Worm (Caenorhabditis elegans) whole organism, midembryonic: ENCODE results near the gene C11G10.1.

Experiments
- T22C8.4 ChIP-seq: fragments of 200-800 bp; sonication (Bioruptor generic); IDR thresholded peaks from 2 replicates; pipeline ENCODE4 v1.3.6; 2022; ENCODE audit warnings: missing genetic modification characterization, missing compliant biosample characterization
- cog-1 ChIP-seq: sonication (generic microtip); optimal IDR thresholded peaks from 2 replicates; lab custom pipeline; 2016; ENCODE audit warnings: missing genetic modification characterization, missing compliant biosample characterization
- flt-1 ChIP-seq: fragments of 200-800 bp; sonication (Bioruptor generic); IDR thresholded peaks from 2 replicates; pipeline ENCODE4 v1.3.6; 2022; ENCODE audit warnings: missing genetic modification characterization, missing compliant biosample characterization
- klf-2 ChIP-seq: fragments of 200-800 bp; sonication (Bioruptor generic); conservative IDR thresholded peaks from 2 replicates; pipeline ENCODE4 v1.3.6; 2022; ENCODE audit warnings: missing genetic modification reagents, missing genetic modification characterization, missing compliant biosample characterization
- med-1 ChIP-seq: sonication (generic microtip); optimal IDR thresholded peaks from 2 replicates; lab custom pipeline; 2017; ENCODE audit warnings: missing genetic modification characterization, mild to moderate bottlenecking, missing compliant biosample characterization, antibody characterized with exemption, missing genetic modification reagents; ENCODE audit not compliant: insufficient read depth
- ref-1 ChIP-seq: fragments of 200-800 bp; sonication (Bioruptor generic); conservative IDR thresholded peaks from 2 replicates; pipeline ENCODE4 v1.3.6; 2022; ENCODE audit warnings: missing genetic modification reagents, missing genetic modification characterization, missing compliant biosample characterization
- tab-1 ChIP-seq: fragments of 200-800 bp; sonication (Bioruptor generic); IDR thresholded peaks from 2 replicates; pipeline ENCODE4 v1.3.6; 2022; ENCODE audit warnings: missing genetic modification characterization, missing compliant biosample characterization
- ztf-23 ChIP-seq: fragments of 200-800 bp; sonication (Bioruptor generic); IDR thresholded peaks from 2 replicates; pipeline ENCODE4 v1.3.6; 2022; ENCODE audit warnings: missing genetic modification reagents, missing genetic modification characterization, missing compliant biosample characterization
- ztf-29 ChIP-seq: fragments of 200-800 bp; sonication (Bioruptor generic); IDR thresholded peaks from 2 replicates; pipeline ENCODE4 v1.3.6; 2022; ENCODE audit warnings: missing genetic modification reagents, missing genetic modification characterization, missing compliant biosample characterization

The C11G10.1 gene

ce11 chrX:15133180-15133579 lies 25.4 kb downstream of the C11G10.1 start:
- TF ChIP-seq ztf-23 (GFP tag; lab: Robert Waterston, UW) (no peak), tab-1 (GFP tag; lab: Robert Waterston, UW) (no peak), ref-1 (GFP tag; lab: Robert Waterston, UW) (no peak), med-1 (no peak), klf-2 (GFP tag; lab: Robert Waterston, UW) (no peak), flt-1 (no peak), T22C8.4 (GFP tag; lab: Robert Waterston, UW) (no peak), cog-1 (no peak)

ce11 chrX:15132073-15132472 lies 26.5 kb downstream of the C11G10.1 start:
- TF ChIP-seq T22C8.4 (GFP tag; lab: Robert Waterston, UW): no peak
- no peak for TF ChIP-seq tab-1 (GFP tag; lab: Robert Waterston, UW)
- no peak for TF ChIP-seq klf-2 (GFP tag; lab: Robert Waterston, UW)
- TF ChIP-seq cog-1: no peak
- TF ChIP-seq ztf-23 (GFP tag; lab: Robert Waterston, UW): no peak
- no peak for TF ChIP-seq med-1
- TF ChIP-seq ref-1 (GFP tag; lab: Robert Waterston, UW): no peak
- no peak for TF ChIP-seq ztf-29 (GFP tag; lab: Robert Waterston, UW)
- no peak for TF ChIP-seq flt-1

DNA sequence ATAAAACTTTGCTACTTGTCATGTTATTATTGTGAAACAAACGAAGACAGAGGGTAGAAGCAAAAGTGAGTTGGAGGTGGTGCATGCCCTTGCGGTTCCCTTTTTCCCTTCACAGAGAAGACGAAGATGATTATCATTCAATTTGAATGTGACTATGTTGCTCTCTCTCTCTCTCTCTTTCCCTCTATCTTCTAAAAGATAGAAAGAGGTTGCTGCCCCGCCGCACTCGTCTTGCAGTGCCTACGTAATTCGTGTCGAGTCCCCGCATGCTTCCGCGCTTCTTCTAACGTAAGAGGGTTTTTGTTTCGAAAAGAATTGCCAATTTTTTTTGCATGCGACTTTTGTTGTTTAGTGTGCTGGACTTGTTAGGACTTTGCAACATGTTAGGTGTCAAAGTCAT lies 30.4 kb downstream of the C11G10.1 start:
- TF ChIP-seq flt-1: no peak
- no peak for TF ChIP-seq cog-1
- no peak for TF ChIP-seq ztf-29 (GFP tag; lab: Robert Waterston, UW)
- no peak for TF ChIP-seq ref-1 (GFP tag; lab: Robert Waterston, UW)
- no peak for TF ChIP-seq ztf-23 (GFP tag; lab: Robert Waterston, UW)
- TF ChIP-seq klf-2 (GFP tag; lab: Robert Waterston, UW): no peak
- TF ChIP-seq T22C8.4 (GFP tag; lab: Robert Waterston, UW): no peak
- TF ChIP-seq tab-1 (GFP tag; lab: Robert Waterston, UW): no peak
- no peak for TF ChIP-seq med-1

DNA sequence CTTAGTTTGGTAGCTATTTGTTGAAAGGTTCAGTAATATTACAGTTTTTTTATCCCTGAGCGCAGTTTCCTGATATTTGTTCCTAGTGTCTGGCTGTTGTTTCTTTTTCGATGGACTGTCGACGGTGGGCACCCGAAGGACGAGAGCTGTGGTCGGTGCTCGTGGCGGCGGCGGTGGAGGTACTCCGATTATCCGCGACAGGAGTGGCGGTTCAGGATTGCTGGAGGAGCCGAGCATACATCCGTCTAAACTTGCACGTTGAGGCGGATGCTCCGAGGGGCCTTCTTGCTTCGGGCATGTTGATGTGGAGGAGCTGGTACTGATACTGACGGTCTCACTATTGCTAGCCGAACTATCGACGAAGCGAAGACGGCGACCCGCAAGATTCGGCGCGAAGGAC lies 31.2 kb downstream of the C11G10.1 start:
- TF ChIP-seq tab-1 (GFP tag; lab: Robert Waterston, UW) (0 out of 2 replicates have a peak, but pooled peaks have one; percentile 43), ref-1 (GFP tag; lab: Robert Waterston, UW) (no peak)

ce11 chrX:15126736-15127135 lies 31.8 kb downstream of the C11G10.1 start:
- TF ChIP-seq klf-2 (GFP tag; lab: Robert Waterston, UW): no peak
- TF ChIP-seq T22C8.4 (GFP tag; lab: Robert Waterston, UW): no peak
- no peak for TF ChIP-seq med-1
- no peak for TF ChIP-seq tab-1 (GFP tag; lab: Robert Waterston, UW)
- no peak for TF ChIP-seq ref-1 (GFP tag; lab: Robert Waterston, UW)

DNA sequence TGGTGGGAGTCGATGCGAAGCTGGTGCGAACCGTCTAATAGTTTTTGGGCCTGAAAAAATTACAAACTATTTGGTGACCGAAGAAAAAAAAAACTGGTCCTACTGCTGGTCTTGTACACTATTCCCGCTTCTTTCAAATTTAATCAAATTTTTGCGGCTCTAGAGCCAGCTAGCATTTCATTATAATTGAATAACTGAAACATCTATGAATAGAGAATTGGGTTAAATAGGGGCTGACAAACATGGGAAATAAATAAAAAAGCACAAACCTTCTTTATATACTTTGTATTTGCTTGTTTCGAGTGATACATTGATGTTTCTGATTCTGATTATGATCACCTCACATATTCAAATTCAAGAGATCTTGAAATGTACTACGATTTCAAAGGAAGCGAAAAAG lies 33.4 kb downstream of the C11G10.1 start:
- TF ChIP-seq T22C8.4 (GFP tag; lab: Robert Waterston, UW) (no peak), klf-2 (GFP tag; lab: Robert Waterston, UW) (no peak), tab-1 (GFP tag; lab: Robert Waterston, UW) (no peak), med-1 (no peak), ref-1 (GFP tag; lab: Robert Waterston, UW) (no peak), ztf-29 (GFP tag; lab: Robert Waterston, UW) (no peak), cog-1 (no peak), ztf-23 (GFP tag; lab: Robert Waterston, UW) (no peak)

- no peak for TF ChIP-seq T22C8.4 (GFP tag; lab: Robert Waterston, UW)
- no peak for TF ChIP-seq klf-2 (GFP tag; lab: Robert Waterston, UW)
- TF ChIP-seq med-1: no peak
- no peak for TF ChIP-seq flt-1
- TF ChIP-seq ztf-23 (GFP tag; lab: Robert Waterston, UW): no peak
- TF ChIP-seq ref-1 (GFP tag; lab: Robert Waterston, UW): no peak
- no peak for TF ChIP-seq ztf-29 (GFP tag; lab: Robert Waterston, UW)
- TF ChIP-seq cog-1: no peak
- no peak for TF ChIP-seq tab-1 (GFP tag; lab: Robert Waterston, UW)
Observed at ce11 chrX:15120545-15120944, 38.0 kb downstream of the C11G10.1 start.

DNA sequence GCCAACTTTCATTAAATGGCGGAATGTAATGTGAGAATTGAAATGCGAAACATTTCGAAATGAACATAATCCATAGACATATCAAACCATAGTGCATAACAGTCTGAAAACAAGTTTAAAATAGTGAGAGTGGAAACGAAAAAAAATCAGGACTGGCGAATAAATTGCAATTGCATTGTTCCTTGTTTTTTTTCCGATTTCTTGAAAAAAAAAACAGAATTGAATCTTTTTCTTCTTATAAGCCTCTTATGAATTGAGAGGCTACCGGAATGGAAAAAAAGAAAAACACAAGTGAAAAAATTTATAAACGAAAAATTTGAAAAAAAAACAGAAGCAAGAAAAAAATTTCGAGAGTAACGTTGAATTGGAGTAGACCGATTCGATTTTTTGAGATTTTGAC lies 42.0 kb downstream of the C11G10.1 start, which contains the start of gene R07D5.2:
Gene R07D5.2 (minus strand): TSS at position 101 of the 400 bp plus-strand sequence.
- TF ChIP-seq klf-2 (GFP tag; lab: Robert Waterston, UW): no peak
- no peak for TF ChIP-seq med-1
- TF ChIP-seq flt-1: no peak
- TF ChIP-seq ref-1 (GFP tag; lab: Robert Waterston, UW): no peak
- TF ChIP-seq T22C8.4 (GFP tag; lab: Robert Waterston, UW): no peak
- TF ChIP-seq ztf-29 (GFP tag; lab: Robert Waterston, UW): no peak
- no peak for TF ChIP-seq ztf-23 (GFP tag; lab: Robert Waterston, UW)
- TF ChIP-seq cog-1: no peak
- TF ChIP-seq tab-1 (GFP tag; lab: Robert Waterston, UW): no peak

ce11 chrX:15115748-15116147 lies 42.8 kb downstream of the C11G10.1 start:
- TF ChIP-seq tab-1 (GFP tag; lab: Robert Waterston, UW) (no peak), flt-1 (no peak), klf-2 (GFP tag; lab: Robert Waterston, UW) (no peak), ref-1 (GFP tag; lab: Robert Waterston, UW) (no peak), ztf-29 (GFP tag; lab: Robert Waterston, UW) (no peak), med-1 (no peak), T22C8.4 (GFP tag; lab: Robert Waterston, UW) (no peak), ztf-23 (GFP tag; lab: Robert Waterston, UW) (no peak)

ce11 chrX:15112172-15112571 lies 46.4 kb downstream of the C11G10.1 start:
- TF ChIP-seq ztf-29 (GFP tag; lab: Robert Waterston, UW) (no peak), med-1 (no peak), ztf-23 (GFP tag; lab: Robert Waterston, UW) (no peak), cog-1 (no peak), tab-1 (GFP tag; lab: Robert Waterston, UW) (no peak)
